Worm (Caenorhabditis elegans): ENCODE results near the gene bcc-1.

The bcc-1 gene

DNA sequence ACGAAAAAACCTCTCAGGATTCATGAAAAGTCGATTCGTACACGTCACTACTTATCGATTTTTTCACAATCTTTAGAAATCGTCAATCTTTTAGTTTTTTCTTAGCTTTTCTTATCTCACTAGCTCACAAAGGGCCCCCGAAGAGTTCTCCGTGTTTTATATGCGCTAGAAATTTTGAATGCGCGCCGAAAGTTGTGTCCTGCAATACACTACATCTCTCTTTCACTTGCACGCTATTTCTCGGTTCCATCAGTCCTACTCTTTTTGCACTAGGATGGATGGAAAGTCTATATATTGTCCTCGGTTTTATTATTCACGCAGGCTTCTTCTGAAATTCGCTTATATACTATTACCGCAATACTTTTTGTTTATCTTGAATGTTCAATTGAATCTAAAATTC is 33.3 kb upstream of the bcc-1 start:
- TF ChIP-seq efl-1 (optimal IDR thresholded peaks at IDR 0.05) (peak in 1 of 2 experiments; percentile 77), efl-1 (GFP tag; optimal IDR thresholded peaks at IDR 0.05 in 1 of 2) (peak; percentile 86 to 98), dsc-1 (tag; optimal IDR thresholded peaks at IDR 0.05) (peak; percentile 27), snu-23 (GFP tag; optimal IDR thresholded peaks at IDR 0.05) (peak; percentile 25), lin-35 (GFP tag; optimal IDR thresholded peaks at IDR 0.05) (peak; percentile 82 to 91), nhr-71 (tag; optimal IDR thresholded peaks at IDR 0.05) (peak; percentile 31), lin-15B (tag; optimal IDR thresholded peaks at IDR 0.05) (no peak), xbp-1 (tag; optimal IDR thresholded peaks at IDR 0.05) (peak; percentile 54), unc-62 (GFP tag; optimal IDR thresholded peaks at IDR 0.05) (no peak), egl-13 (tag; optimal IDR thresholded peaks at IDR 0.05) (no peak), lir-3 (tag; optimal IDR thresholded peaks at IDR 0.05; ENCODE audit: poor library complexity) (no peak), nhr-28 (tag; optimal IDR thresholded peaks at IDR 0.05) (no peak), dpl-1 (GFP tag; optimal IDR thresholded peaks at IDR 0.05) (peak; percentile 75 to 85 (median 76)), ceh-82 (tag; optimal IDR thresholded peaks at IDR 0.05) (peak in 1 of 3 experiments; percentile 22), rnt-1 (tag; optimal IDR thresholded peaks at IDR 0.05) (peak; percentile 9), nhr-85 (tag) (peak; percentile 75)

ce11 chrIV:11125200-11125599 is 32.8 kb upstream of the bcc-1 start:
- TF ChIP-seq nhr-20 (tag; optimal IDR thresholded peaks at IDR 0.05) (peak; percentile 37), nhr-11 (tag; optimal IDR thresholded peaks at IDR 0.05) (no peak), mdl-1 (tag; optimal IDR thresholded peaks at IDR 0.05) (peak in 1 of 2 experiments; percentile 5), hlh-17 (GFP tag; optimal IDR thresholded peaks at IDR 0.05; ENCODE audit: borderline replicate concordance) (no peak), F16B12.6 (tag; optimal IDR thresholded peaks at IDR 0.05) (peak; percentile 10), swsn-7 (tag; optimal IDR thresholded peaks at IDR 0.05) (peak; percentile 60), C34B4.2 (tag; optimal IDR thresholded peaks at IDR 0.05) (no peak), nhr-237 (tag; optimal IDR thresholded peaks at IDR 0.05) (no peak), aly-2 (tag; optimal IDR thresholded peaks at IDR 0.05) (no peak), unc-98 (GFP tag; IDR thresholded peaks at IDR 0.05) (no peak), ztf-11 (tag; optimal IDR thresholded peaks at IDR 0.05) (peak in 1 of 2 experiments; percentile 12), tbx-2 (tag; optimal IDR thresholded peaks at IDR 0.05) (peak; percentile 15), ceh-82 (tag; optimal IDR thresholded peaks at IDR 0.05) (peak in 1 of 3 experiments; percentile 43), lsy-2 (tag; optimal IDR thresholded peaks at IDR 0.05) (peak; percentile 65 to 76), snu-23 (GFP tag; optimal IDR thresholded peaks at IDR 0.05) (peak; percentile 62), nhr-71 (tag; optimal IDR thresholded peaks at IDR 0.05) (peak; percentile 61), lin-14 (GFP tag; optimal IDR thresholded peaks at IDR 0.05) (peak; percentile 52), vab-15 (tag; optimal IDR thresholded peaks at IDR 0.05) (no peak), lin-13 (GFP tag; optimal IDR thresholded peaks at IDR 0.05) (no peak), mab-9 (GFP tag; IDR thresholded peaks at IDR 0.05) (no peak), zag-1 (tag; optimal IDR thresholded peaks at IDR 0.05) (no peak), efl-1 (optimal IDR thresholded peaks at IDR 0.05) (peak; percentile 55 to 69), efl-1 (GFP tag; optimal IDR thresholded peaks at IDR 0.05 in 1 of 2) (peak in 1 of 2 experiments; percentile 92), efl-3 (GFP tag; optimal IDR thresholded peaks at IDR 0.05) (no peak), ama-1 (optimal IDR thresholded peaks at IDR 0.05) (no peak), grh-1 (GFP tag; IDR thresholded peaks at IDR 0.05) (peak; percentile 30; the same call in 1 of the 2 replicates), ceh-8 (GFP tag; optimal IDR thresholded peaks at IDR 0.05) (peak; percentile 14), rnt-1 (tag; optimal IDR thresholded peaks at IDR 0.05) (peak; percentile 64), hpl-2 (GFP tag; optimal IDR thresholded peaks at IDR 0.05) (no peak), nhr-47 (tag; optimal IDR thresholded peaks at IDR 0.05) (peak; percentile 38), fkh-8 (tag; optimal IDR thresholded peaks at IDR 0.05) (peak; percentile 14), dpl-1 (GFP tag; optimal IDR thresholded peaks at IDR 0.05) (peak in 2 of 3 experiments; percentile 8 to 39), fos-1 (tag; optimal IDR thresholded peaks at IDR 0.05) (no peak), pqm-1 (tag; optimal IDR thresholded peaks at IDR 0.05) (no peak), elt-2 (tag; optimal IDR thresholded peaks at IDR 0.05) (peak; percentile 4), fkh-4 (tag; optimal IDR thresholded peaks at IDR 0.05; ENCODE audit: borderline replicate concordance) (no peak), pax-3 (tag; optimal IDR thresholded peaks at IDR 0.05) (no peak), ets-5 (GFP tag; IDR thresholded peaks at IDR 0.05) (no peak), lin-15B (tag; optimal IDR thresholded peaks at IDR 0.05) (peak; percentile 33), snpc-4 (tag; optimal IDR thresholded peaks at IDR 0.05) (no peak), xbp-1 (tag; optimal IDR thresholded peaks at IDR 0.05) (peak; percentile 96), ztf-4 (tag; optimal IDR thresholded peaks at IDR 0.05) (no peak), jun-1 (tag; optimal IDR thresholded peaks at IDR 0.05) (peak; percentile 3), lin-35 (GFP tag; optimal IDR thresholded peaks at IDR 0.05) (peak in 1 of 2 experiments; percentile 26)

All from whole organism, L1 larva.